Worm (Caenorhabditis elegans) whole organism, early embryonic: Measurements from ENCODE around the gene F16H6.3.

Source experiments
- B0310.2 ChIP-seq: sonication (generic microtip); optimal IDR thresholded peaks from 2 replicates; lab custom pipeline; 2016; ENCODE audit warnings: mild to moderate bottlenecking, missing genetic modification characterization, missing compliant biosample characterization
- ama-1 ChIP-seq: fragments of 150-350 bp; optimal IDR thresholded peaks from 2 replicates; lab custom pipeline; 2014
- ceh-13 ChIP-seq: fragments of 200-800 bp; sonication (Bioruptor generic); optimal IDR thresholded peaks from 2 replicates; lab custom pipeline; 2018; ENCODE audit warnings: mild to moderate bottlenecking, missing genetic modification characterization, missing compliant biosample characterization
- ets-7 ChIP-seq: sonication (generic microtip); optimal IDR thresholded peaks from 2 replicates; lab custom pipeline; 2016; ENCODE audit warnings: missing genotype, missing genetic modification characterization, missing compliant biosample characterization
- flt-1 ChIP-seq: fragments of 200-800 bp; sonication (Bioruptor generic); IDR thresholded peaks from 2 replicates; pipeline ENCODE4 v1.3.6; 2022; ENCODE audit warnings: missing genetic modification characterization, missing compliant biosample characterization
- hnd-1 ChIP-seq: sonication (generic microtip); optimal IDR thresholded peaks from 2 replicates; lab custom pipeline; 2016; ENCODE audit warnings: missing genetic modification characterization, missing compliant biosample characterization
- pes-1 ChIP-seq: fragments of 200-800 bp; sonication (Bioruptor generic); IDR thresholded peaks from 2 replicates; pipeline ENCODE4 v1.3.6; 2022; ENCODE audit warnings: missing genetic modification reagents, missing genetic modification characterization, missing compliant biosample characterization

DNA sequence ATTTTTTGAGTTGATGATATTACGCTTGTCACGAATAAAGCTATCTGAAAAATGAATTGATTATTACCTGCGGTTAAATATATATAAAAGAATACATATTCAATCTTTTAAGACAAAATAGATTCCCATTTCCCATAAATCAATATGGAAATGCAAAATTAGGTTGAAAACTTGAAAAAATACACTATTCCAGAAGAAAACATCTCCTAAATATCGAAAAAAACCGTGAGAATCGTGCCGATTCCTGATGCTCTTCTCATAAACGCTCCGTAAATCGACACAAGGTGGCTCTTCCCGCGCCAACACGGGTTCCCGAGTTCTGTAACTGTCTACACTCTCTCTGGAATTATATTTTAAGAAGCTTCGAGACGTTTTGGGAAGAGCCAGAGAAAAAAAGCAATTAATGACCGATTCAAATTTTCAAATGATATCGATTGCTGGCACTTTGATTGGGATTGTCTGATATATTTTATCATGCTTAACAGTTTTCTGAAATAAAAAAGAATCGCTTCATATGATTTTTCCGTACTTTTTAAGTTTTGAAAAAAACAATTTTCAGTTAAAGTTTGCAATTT, 41.7 kb downstream of the F16H6.3 start, which contains the start of gene R10E8.3:
- TF ChIP-seq flt-1 (GFP tag; lab: Robert Waterston, UW) (no peak), ets-7 (tag; lab: Kevin White, UChicago) (no peak), ama-1 (no peak), B0310.2 (tag; lab: Kevin White, UChicago) (no peak), ceh-13 (GFP tag; lab: Kevin White, UChicago) (no peak), hnd-1 (tag; lab: Kevin White, UChicago) (no peak), pes-1 (GFP tag; lab: Robert Waterston, UW) (no peak)
